Worm (Caenorhabditis elegans): ENCODE results near the gene D2024.4.
A peak's percentile ranks its signal among the peaks of the same experiment; 100 is the strongest.

Gene D2024.4

ce11 chrIV:7186756-7187155, 44.3 kb upstream of the D2024.4 start, which contains the start of gene str-249:
Gene str-249, minus strand, starts transcription at chrIV:7186856.
- no peak for TF ChIP-seq F37D6.2 (tag; optimal IDR thresholded peaks at IDR 0.05)
- TF ChIP-seq nhr-25 (tag; optimal IDR thresholded peaks at IDR 0.05; ENCODE audit: borderline replicate concordance, insufficient read depth): no peak
- no peak for TF ChIP-seq dve-1 (tag; optimal IDR thresholded peaks at IDR 0.05; ENCODE audit: insufficient read depth)
- TF ChIP-seq ceh-82 (tag; optimal IDR thresholded peaks at IDR 0.05): no peak
- no peak for TF ChIP-seq nhr-42 (GFP tag; IDR thresholded peaks at IDR 0.05)
- TF ChIP-seq duxl-1 (tag; optimal IDR thresholded peaks at IDR 0.05; ENCODE audit: poor library complexity): no peak
- no peak for TF ChIP-seq hmg-1.1 (GFP tag; IDR thresholded peaks at IDR 0.05)
- TF ChIP-seq madf-5 (GFP tag; IDR thresholded peaks at IDR 0.05): no peak

- TF ChIP-seq aly-2 (tag; optimal IDR thresholded peaks at IDR 0.05) (no peak), mes-2 (tag; optimal IDR thresholded peaks at IDR 0.05; ENCODE audit: poor library complexity, severe bottlenecking) (no peak), gei-8 (GFP tag; optimal IDR thresholded peaks at IDR 0.05) (no peak), nhr-237 (tag; optimal IDR thresholded peaks at IDR 0.05) (no peak)
These were observed 43.0 kb upstream of the D2024.4 start, which contains the start of gene C42D4.13 for ce11 chrIV:7188030-7188429. Gene C42D4.13, minus strand, starts transcription at chrIV:7188130.

- peak; percentile 62 for TF ChIP-seq jun-1 (tag; optimal IDR thresholded peaks at IDR 0.05)
- peak; percentile 92 for TF ChIP-seq php-3 (GFP tag; IDR thresholded peaks at IDR 0.05)
- peak; percentile 70 for TF ChIP-seq mep-1 (tag; optimal IDR thresholded peaks at IDR 0.05)
- peak; percentile 12 for TF ChIP-seq nhr-6 (tag; optimal IDR thresholded peaks at IDR 0.05)
- TF ChIP-seq nhr-41 (GFP tag; IDR thresholded peaks at IDR 0.05): peak; percentile 68; the same call in 1 of the 2 replicates
- no peak for TF ChIP-seq madf-9 (GFP tag; conservative IDR thresholded peaks at IDR 0.05)
- TF ChIP-seq daf-16 (GFP tag; optimal IDR thresholded peaks at IDR 0.05): peak in 1 of 2 experiments; percentile 87
- TF ChIP-seq daf-16 (tag; optimal IDR thresholded peaks at IDR 0.05): peak; percentile 100
- TF ChIP-seq T20F7.1 (GFP tag; optimal IDR thresholded peaks at IDR 0.05): peak; percentile 75
- peak; percentile 32 for TF ChIP-seq nhr-11 (tag; optimal IDR thresholded peaks at IDR 0.05)
- peak; percentile 97 for TF ChIP-seq pqm-1 (tag; optimal IDR thresholded peaks at IDR 0.05)
- peak; percentile 87 for TF ChIP-seq nhr-48 (tag; optimal IDR thresholded peaks at IDR 0.05)
- TF ChIP-seq unc-62 (GFP tag; optimal IDR thresholded peaks at IDR 0.05 in 1 of 2): peak; percentile 29 to 47
- TF ChIP-seq unc-62 (tag; optimal IDR thresholded peaks at IDR 0.05): no peak
- peak; percentile 0 to 87 for TF ChIP-seq mdl-1 (tag; optimal IDR thresholded peaks at IDR 0.05)
- no peak for TF ChIP-seq snpc-4 (tag; optimal IDR thresholded peaks at IDR 0.05)
- TF ChIP-seq sdz-12 (GFP tag; optimal IDR thresholded peaks at IDR 0.05): no peak
- peak; percentile 78 for TF ChIP-seq nhr-102 (tag; optimal IDR thresholded peaks at IDR 0.05)
- TF ChIP-seq pha-4 (GFP tag; IDR thresholded peaks at IDR 0.05): peak; percentile 56; the same call in 1 of the 2 replicates
- TF ChIP-seq pha-4 (tag; optimal IDR thresholded peaks at IDR 0.05): no peak
- peak; percentile 97 for TF ChIP-seq lin-1 (GFP tag; IDR thresholded peaks at IDR 0.05)
- no peak for TF ChIP-seq hmg-1.1 (GFP tag; IDR thresholded peaks at IDR 0.05)
- peak; percentile 95 for TF ChIP-seq nhr-77 (tag; optimal IDR thresholded peaks at IDR 0.05)
- peak; percentile 52 for TF ChIP-seq fos-1 (tag; optimal IDR thresholded peaks at IDR 0.05)
- peak; percentile 77 for TF ChIP-seq hlh-30 (tag; optimal IDR thresholded peaks at IDR 0.05; ENCODE audit: insufficient read depth)
- TF ChIP-seq fkh-10 (GFP tag; optimal IDR thresholded peaks at IDR 0.05): peak; percentile 41
- no peak for TF ChIP-seq saeg-2 (GFP tag; IDR thresholded peaks at IDR 0.05)
- TF ChIP-seq unc-130 (GFP tag; optimal IDR thresholded peaks at IDR 0.05): no peak
- TF ChIP-seq F37D6.2 (tag; optimal IDR thresholded peaks at IDR 0.05): no peak
- peak; percentile 78 for TF ChIP-seq tra-1 (GFP tag; IDR thresholded peaks at IDR 0.05)
- TF ChIP-seq nhr-28 (tag; optimal IDR thresholded peaks at IDR 0.05): peak; percentile 99
- peak; percentile 98 for TF ChIP-seq dve-1 (tag; optimal IDR thresholded peaks at IDR 0.05; ENCODE audit: insufficient read depth)
- TF ChIP-seq cey-2 (tag; optimal IDR thresholded peaks at IDR 0.05; ENCODE audit: borderline replicate concordance, insufficient read depth): peak; percentile 36
- TF ChIP-seq ama-1 (optimal IDR thresholded peaks at IDR 0.05): peak; percentile 38
- peak; percentile 96 for TF ChIP-seq aha-1 (tag)
- peak in 1 of 2 experiments; percentile 48 for TF ChIP-seq lsy-2 (tag; optimal IDR thresholded peaks at IDR 0.05)
These were observed 42.3 kb upstream of the D2024.4 start, which contains the start of gene srlf-7 for ce11 chrIV:7188528-7189422. Gene srlf-7, plus strand, starts transcription at chrIV:7189287.
